Worm (Caenorhabditis elegans): ENCODE data around the gene srt-5.

ce11 chrV:3094351-3094750 lies 13.7 kb upstream of the srt-5 start, which contains the start of gene cyp-33C9:
- no peak for TF ChIP-seq W03F9.2 (tag; optimal IDR thresholded peaks at IDR 0.05)
- TF ChIP-seq him-1 (tag; optimal IDR thresholded peaks at IDR 0.05): no peak
